Fruit fly (Drosophila melanogaster) whole organism, prepupa: ENCODE results near the gene tap.

Experiments
- Blimp-1 ChIP-seq: fragments of 200-800 bp; sonication (Bioruptor generic); optimal IDR thresholded peaks from 3 replicates; lab custom pipeline; 2017; ENCODE audit warnings: missing biosample characterization, missing genetic modification characterization, mild to moderate bottlenecking, moderate library complexity, missing genetic modification reagents
- CG10631 ChIP-seq: fragments of 200-800 bp; sonication (Bioruptor generic); optimal IDR thresholded peaks from 2 replicates; lab custom pipeline; 2016; ENCODE audit warnings: missing biosample characterization, missing genetic modification characterization
- CG11294 ChIP-seq: fragments of 200-800 bp; sonication (Bioruptor generic); IDR thresholded peaks from 2 replicates; pipeline ENCODE4 v1.3.6; 2022; ENCODE audit warnings: missing biosample characterization, missing genetic modification characterization
- CG11902 ChIP-seq: fragments of 200-800 bp; sonication (Bioruptor generic); optimal IDR thresholded peaks from 3 replicates; lab custom pipeline; 2016; ENCODE audit warnings: missing biosample characterization, missing genetic modification characterization
- CG1621 ChIP-seq: fragments of 200-800 bp; sonication (Bioruptor generic); optimal IDR thresholded peaks from 3 replicates; lab custom pipeline; 2018; ENCODE audit warnings: missing biosample characterization, mild to moderate bottlenecking, missing genetic modification characterization
- CG16779 ChIP-seq: fragments of 200-800 bp; sonication (Bioruptor generic); optimal IDR thresholded peaks from 3 replicates; lab custom pipeline; 2017; ENCODE audit warnings: missing biosample characterization, mild to moderate bottlenecking, missing genetic modification characterization
- CG31627 ChIP-seq: fragments of 200-800 bp; sonication (Bioruptor generic); optimal IDR thresholded peaks from 3 replicates; lab custom pipeline; 2016; ENCODE audit warnings: missing biosample characterization, missing genetic modification characterization
- CG32006 ChIP-seq: fragments of 200-800 bp; sonication (Bioruptor generic); optimal IDR thresholded peaks from 3 replicates; lab custom pipeline; 2017; ENCODE audit warnings: missing biosample characterization, mild to moderate bottlenecking, missing genetic modification characterization
- CG34406 ChIP-seq: fragments of 200-800 bp; sonication (Bioruptor generic); optimal IDR thresholded peaks from 3 replicates; lab custom pipeline; 2016; ENCODE audit warnings: missing biosample characterization, missing genetic modification characterization
- CG3919 ChIP-seq: fragments of 200-800 bp; sonication (Bioruptor generic); optimal IDR thresholded peaks from 3 replicates; lab custom pipeline; 2016; ENCODE audit warnings: missing biosample characterization, missing genetic modification characterization
- CG4318 ChIP-seq: fragments of 200-800 bp; sonication (Bioruptor generic); optimal IDR thresholded peaks from 3 replicates; lab custom pipeline; 2017; ENCODE audit warnings: missing biosample characterization, mild to moderate bottlenecking, missing genetic modification characterization
- CG6163 ChIP-seq: fragments of 200-800 bp; sonication (Bioruptor generic); IDR thresholded peaks from 3 replicates; pipeline ENCODE4 v1.3.6; 2022; ENCODE audit warnings: missing biosample characterization, missing genetic modification characterization
- CG6276 ChIP-seq: fragments of 200-800 bp; sonication (Bioruptor generic); optimal IDR thresholded peaks from 2 replicates; lab custom pipeline; 2017; ENCODE audit warnings: missing biosample characterization, mild to moderate bottlenecking, missing genetic modification characterization
- CG6792 ChIP-seq: fragments of 200-800 bp; sonication (Bioruptor generic); optimal IDR thresholded peaks from 3 replicates; lab custom pipeline; 2016; ENCODE audit warnings: missing biosample characterization, missing genetic modification characterization
- CG6808 ChIP-seq: fragments of 200-800 bp; sonication (Bioruptor generic); optimal IDR thresholded peaks from 3 replicates; lab custom pipeline; 2017; ENCODE audit warnings: missing biosample characterization, missing genetic modification characterization, mild to moderate bottlenecking, moderate library complexity, missing genetic modification reagents
- CG6854 ChIP-seq: fragments of 200-800 bp; sonication (Bioruptor generic); optimal IDR thresholded peaks from 2 replicates; lab custom pipeline; 2017; ENCODE audit warnings: missing biosample characterization, mild to moderate bottlenecking, missing genetic modification characterization
- CG8119 ChIP-seq: fragments of 200-800 bp; sonication (Bioruptor generic); IDR thresholded peaks from 3 replicates; pipeline ENCODE4 v1.3.6; 2022; ENCODE audit warnings: missing biosample characterization, missing genetic modification characterization
- CG8319 ChIP-seq: fragments of 200-800 bp; sonication (Bioruptor generic); optimal IDR thresholded peaks from 3 replicates; lab custom pipeline; 2016; ENCODE audit warnings: missing biosample characterization, missing genetic modification characterization
- CG9139 ChIP-seq: fragments of 200-800 bp; sonication (Bioruptor generic); optimal IDR thresholded peaks from 3 replicates; lab custom pipeline; 2017; ENCODE audit warnings: missing biosample characterization, mild to moderate bottlenecking, missing genetic modification characterization
- Eip75B ChIP-seq: fragments of 200-800 bp; sonication (Bioruptor generic); optimal IDR thresholded peaks from 3 replicates; lab custom pipeline; 2016; ENCODE audit warnings: missing biosample characterization, missing genetic modification characterization
- Eip78C ChIP-seq: fragments of 200-800 bp; sonication (Bioruptor generic); peaks from one replicate; lab custom pipeline; 2016; ENCODE audit warnings: missing biosample characterization, missing genetic modification characterization
- Ets96B ChIP-seq: fragments of 200-800 bp; optimal IDR thresholded peaks from 2 replicates; lab custom pipeline; 2019; ENCODE audit warnings: missing biosample characterization, mild to moderate bottlenecking, missing genetic modification characterization, moderate library complexity
- Gug ChIP-seq: fragments of 200-800 bp; sonication (Bioruptor generic); IDR thresholded peaks from 2 replicates; pipeline ENCODE4 v1.3.6; 2022; ENCODE audit warnings: missing biosample characterization, missing genetic modification characterization
- Hr38 ChIP-seq: sonication (Bioruptor generic); optimal IDR thresholded peaks from 2 replicates; lab custom pipeline; 2016; ENCODE audit warnings: missing biosample characterization, missing genetic modification characterization
- Hr39 ChIP-seq: fragments of 200-800 bp; sonication (Bioruptor generic); optimal IDR thresholded peaks from 2 replicates; lab custom pipeline; 2016; ENCODE audit warnings: missing biosample characterization, missing genetic modification characterization
- Hr4 ChIP-seq: fragments of 200-800 bp; sonication (Bioruptor generic); optimal IDR thresholded peaks from 3 replicates; lab custom pipeline; 2016; ENCODE audit warnings: missing biosample characterization, missing genetic modification characterization
- Met ChIP-seq: fragments of 200-800 bp; sonication (Bioruptor generic); optimal IDR thresholded peaks from 3 replicates; lab custom pipeline; 2016; ENCODE audit warnings: missing biosample characterization, missing genetic modification characterization
- Smox ChIP-seq: fragments of 200-800 bp; sonication (Bioruptor generic); optimal IDR thresholded peaks from 3 replicates; lab custom pipeline; 2016; ENCODE audit warnings: missing biosample characterization, missing genetic modification characterization
- Sox102F ChIP-seq: fragments of 200-800 bp; sonication (Bioruptor generic); optimal IDR thresholded peaks from 2 replicates; lab custom pipeline; 2016; ENCODE audit warnings: missing biosample characterization, mild to moderate bottlenecking, missing genetic modification characterization
- Sox14 ChIP-seq: fragments of 200-800 bp; sonication (Bioruptor generic); optimal IDR thresholded peaks from 3 replicates; lab custom pipeline; 2016; ENCODE audit warnings: missing biosample characterization, missing genetic modification characterization
- dac ChIP-seq: fragments of 200-800 bp; sonication (Bioruptor generic); optimal IDR thresholded peaks from 2 replicates; lab custom pipeline; 2017; ENCODE audit warnings: missing biosample characterization, mild to moderate bottlenecking, missing genetic modification characterization
- dsx ChIP-seq: fragments of 200-800 bp; optimal IDR thresholded peaks from 3 replicates; lab custom pipeline; 2019; ENCODE audit warnings: missing biosample characterization, mild to moderate bottlenecking, missing genetic modification characterization, moderate library complexity; ENCODE audit not compliant: poor library complexity, severe bottlenecking
- eg ChIP-seq: fragments of 200-800 bp; sonication (Bioruptor generic); IDR thresholded peaks from 3 replicates; pipeline ENCODE4 v1.3.6; 2022; ENCODE audit warnings: missing biosample characterization, missing genetic modification characterization
- fd59A ChIP-seq: fragments of 200-800 bp; sonication (Bioruptor generic); optimal IDR thresholded peaks from 2 replicates; lab custom pipeline; 2017; ENCODE audit warnings: missing biosample characterization, mild to moderate bottlenecking, missing genetic modification characterization, missing genetic modification reagents
- fd85E ChIP-seq: fragments of 200-800 bp; sonication (Bioruptor generic); optimal IDR thresholded peaks from 3 replicates; lab custom pipeline; 2016; ENCODE audit warnings: missing biosample characterization, missing genetic modification characterization
- fkh ChIP-seq: fragments of 200-800 bp; sonication (Bioruptor generic); optimal IDR thresholded peaks from 3 replicates; lab custom pipeline; 2017; ENCODE audit warnings: missing biosample characterization, mild to moderate bottlenecking, missing genetic modification characterization, moderate library complexity
- lz ChIP-seq: fragments of 200-800 bp; sonication (Bioruptor generic); optimal IDR thresholded peaks from 3 replicates; lab custom pipeline; 2016; ENCODE audit warnings: missing biosample characterization, missing genetic modification characterization
- net ChIP-seq: fragments of 200-800 bp; sonication (Bioruptor generic); optimal IDR thresholded peaks from 3 replicates; lab custom pipeline; 2016; ENCODE audit warnings: missing biosample characterization, missing genetic modification characterization
- pdm3 ChIP-seq: fragments of 200-800 bp; sonication (Bioruptor generic); optimal IDR thresholded peaks from 3 replicates; lab custom pipeline; 2016; ENCODE audit warnings: missing biosample characterization, missing genetic modification characterization
- salr ChIP-seq, 2 experiments: fragments of 200-800 bp; sonication (Bioruptor generic); optimal IDR thresholded peaks; 3 replicates each; lab custom pipeline; 2016 to 2018; ENCODE audit warnings: missing biosample characterization in 2 of 2, missing genetic modification characterization in 2 of 2, mild to moderate bottlenecking in 1 of 2
- spab ChIP-seq: fragments of 200-800 bp; sonication (Bioruptor generic); optimal IDR thresholded peaks from 2 replicates; lab custom pipeline; 2017; ENCODE audit warnings: missing biosample characterization, mild to moderate bottlenecking, missing genetic modification characterization, missing genetic modification reagents
- ss ChIP-seq, 2 experiments: fragments of 200-800 bp; sonication (Bioruptor generic); optimal IDR thresholded peaks; 2 replicates in 1 of 2; 3 replicates in 1 of 2; lab custom pipeline; 2017 to 2018; ENCODE audit warnings: mild to moderate bottlenecking in 2 of 2, missing biosample characterization in 2 of 2, missing genetic modification characterization in 2 of 2, moderate library complexity in 1 of 2
- vri ChIP-seq: fragments of 200-800 bp; sonication (Bioruptor generic); optimal IDR thresholded peaks from 3 replicates; lab custom pipeline; 2016; ENCODE audit warnings: missing biosample characterization, mild to moderate bottlenecking, missing genetic modification characterization

The tap gene

DNA sequence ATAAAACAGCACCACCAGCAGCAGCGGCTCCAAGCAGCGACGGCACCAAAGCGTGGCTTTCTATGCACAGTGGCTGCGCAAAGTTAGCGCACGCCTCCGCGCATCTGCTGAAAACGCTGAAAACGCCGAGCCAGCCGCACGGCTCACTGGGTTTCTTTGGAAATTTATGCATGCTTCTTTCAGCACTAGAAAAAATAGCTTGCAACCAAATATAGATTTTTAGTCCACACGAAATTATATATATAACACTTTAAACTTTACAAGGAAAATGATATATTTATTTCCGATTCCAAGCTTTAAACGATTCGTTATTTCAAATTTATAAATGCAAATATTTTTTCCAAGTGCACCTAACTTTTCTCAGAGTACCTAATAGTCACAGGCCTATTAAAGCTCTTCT is 45.2 kb downstream of the tap start (continued):
- TF ChIP-seq CG6792 (GFP tag; lab: Kevin White, UChicago) (peak; percentile 2), salr (GFP tag; optimal IDR thresholded peaks at IDR 0.05; lab: Kevin White, UChicago) (peak in 1 of 2 experiments; percentile 47), CG8119 (no peak), CG9139 (no peak), Smox (GFP tag; lab: Kevin White, UChicago) (no peak), Sox102F (no peak), Gug (GFP tag; lab: Robert Waterston, UW) (no peak), Met (GFP tag; lab: Kevin White, UChicago) (no peak), dsx (no peak), CG32006 (GFP tag; lab: Kevin White, UChicago) (peak; percentile 74), CG6808 (GFP tag; lab: Kevin White, UChicago) (no peak), CG16779 (tag; lab: Kevin White, UChicago) (no peak), Hr4 (peak; percentile 57), CG6854 (GFP tag; lab: Kevin White, UChicago) (no peak), Blimp-1 (GFP tag; lab: Kevin White, UChicago) (no peak), net (GFP tag; lab: Kevin White, UChicago) (no peak), dac (GFP tag; lab: Kevin White, UChicago) (peak; percentile 19), Ets96B (tag; lab: Kevin White, UChicago) (no peak), CG3919 (peak; percentile 20), spab (GFP tag; lab: Kevin White, UChicago) (no peak), CG6163 (GFP tag; lab: Robert Waterston, UW) (peak; percentile 50; the same call in 1 of the 3 replicates), vri (GFP tag; lab: Kevin White, UChicago) (no peak), CG10631 (GFP tag; lab: Kevin White, UChicago) (no peak), fd59A (GFP tag; lab: Kevin White, UChicago) (no peak), CG8319 (no peak), Sox14 (peak; percentile 9), Hr38 (GFP tag; lab: Kevin White, UChicago) (no peak), CG11902 (GFP tag; lab: Kevin White, UChicago) (no peak), Hr39 (GFP tag; lab: Kevin White, UChicago) (no peak), ss (GFP tag; optimal IDR thresholded peaks at IDR 0.05; lab: Kevin White, UChicago) (no peak), fkh (GFP tag; lab: Kevin White, UChicago) (no peak)
- TF ChIP-seq, all 60 proteins: peak for 14

DNA sequence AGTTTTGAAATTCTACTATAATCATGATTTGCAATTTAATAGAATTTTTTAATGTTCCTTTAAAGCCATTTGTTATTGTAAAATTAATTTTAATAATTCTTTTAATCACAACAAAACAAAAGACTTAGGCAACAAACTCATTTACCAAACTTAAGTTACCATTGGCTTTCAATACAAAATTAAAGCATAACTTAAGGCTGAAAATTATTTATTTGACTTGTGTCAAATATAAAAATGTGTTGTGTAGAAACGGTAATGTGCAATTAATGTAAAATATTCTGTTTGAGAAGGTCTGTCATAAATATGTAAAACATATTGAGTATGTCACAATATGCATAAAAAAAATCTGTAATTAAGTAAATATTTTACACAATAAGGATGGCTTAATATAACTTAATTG is 47.6 kb downstream of the tap start:
- TF ChIP-seq CG11294 = no peak
- no peak for TF ChIP-seq Met (GFP tag; lab: Kevin White, UChicago)
- TF ChIP-seq ss (GFP tag; optimal IDR thresholded peaks at IDR 0.05; lab: Kevin White, UChicago) = no peak
- no peak for TF ChIP-seq CG4318
- no peak for TF ChIP-seq eg (GFP tag; lab: Robert Waterston, UW)
- no peak for TF ChIP-seq CG1621 (tag; lab: Kevin White, UChicago)
- TF ChIP-seq fkh (GFP tag; lab: Kevin White, UChicago) = no peak
- TF ChIP-seq lz = no peak
- no peak for TF ChIP-seq CG3919
- TF ChIP-seq Hr39 (GFP tag; lab: Kevin White, UChicago) = no peak
- no peak for TF ChIP-seq Blimp-1 (GFP tag; lab: Kevin White, UChicago)

DNA sequence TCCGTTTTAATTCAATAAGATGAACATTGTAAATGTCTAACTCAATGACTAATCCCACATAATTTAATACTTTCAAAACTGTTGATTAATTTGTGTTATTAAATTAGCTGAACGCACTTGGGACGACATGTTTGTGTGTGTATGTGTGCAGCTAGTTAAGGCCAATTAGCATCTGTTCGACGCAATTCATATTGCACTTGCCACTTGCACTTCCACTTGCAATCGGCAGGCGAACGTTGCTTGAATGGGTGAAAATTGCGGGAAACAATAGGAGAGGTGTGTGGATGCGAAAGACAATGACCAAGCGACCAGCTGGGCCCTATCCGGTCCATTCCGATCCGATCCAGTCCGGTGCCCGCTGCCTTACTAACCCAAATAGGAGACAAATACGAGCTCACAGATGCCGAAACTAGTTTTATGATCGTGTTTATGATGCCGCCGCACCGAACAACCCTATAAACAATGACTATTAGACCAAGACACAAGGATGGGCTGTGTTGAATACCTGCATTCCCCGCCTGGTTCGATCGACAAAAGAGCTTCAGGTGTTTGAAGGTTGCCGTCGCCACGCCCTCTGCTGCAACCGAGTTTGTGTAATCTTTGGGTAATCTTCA is 48.1 kb downstream of the tap start:
- no peak for TF ChIP-seq CG16779 (tag; lab: Kevin White, UChicago)
- TF ChIP-seq dsx = no peak
- TF ChIP-seq Gug (GFP tag; lab: Robert Waterston, UW) = no peak
- no peak for TF ChIP-seq Eip75B (GFP tag; lab: Kevin White, UChicago)
- TF ChIP-seq salr (GFP tag; optimal IDR thresholded peaks at IDR 0.05; lab: Kevin White, UChicago) = no peak
- TF ChIP-seq CG10631 (GFP tag; lab: Kevin White, UChicago) = no peak
- TF ChIP-seq CG9139 = no peak
- no peak for TF ChIP-seq Met (GFP tag; lab: Kevin White, UChicago)
- TF ChIP-seq Ets96B (tag; lab: Kevin White, UChicago) = no peak
- no peak for TF ChIP-seq CG34406 (GFP tag; lab: Kevin White, UChicago)
- TF ChIP-seq pdm3 (GFP tag; lab: Kevin White, UChicago) = no peak
- no peak for TF ChIP-seq CG6276 (GFP tag; lab: Kevin White, UChicago)
- no peak for TF ChIP-seq CG8119
- TF ChIP-seq Sox102F = no peak
- no peak for TF ChIP-seq Hr38 (GFP tag; lab: Kevin White, UChicago)
- no peak for TF ChIP-seq CG31627 (GFP tag; lab: Kevin White, UChicago)
- no peak for TF ChIP-seq Eip78C
- TF ChIP-seq CG6163 (GFP tag; lab: Robert Waterston, UW) = no peak
- no peak for TF ChIP-seq fd85E (GFP tag; lab: Kevin White, UChicago)
- TF ChIP-seq, all 60 proteins: peak for 0
